Worm (Caenorhabditis elegans) whole organism, L4 larva: ENCODE data around the gene K11G12.6.
A peak's percentile ranks its signal among the peaks of the same experiment; 100 is the strongest.

ENCODE experiments used
- D1046.2 ChIP-seq: fragments of 200-800 bp; sonication (Bioruptor generic); IDR thresholded peaks from 2 replicates; pipeline ENCODE4 v1.3.6; 2022; ENCODE audit warnings: missing genetic modification characterization, missing compliant biosample characterization
- Y48G9A.11 ChIP-seq: fragments of 200-800 bp; sonication (Bioruptor generic); IDR thresholded peaks from 2 replicates; pipeline ENCODE4 v1.3.6; 2022; ENCODE audit warnings: missing genetic modification reagents, missing genetic modification characterization, missing compliant biosample characterization
- aha-1 ChIP-seq: fragments of 150-350 bp; peaks from one replicate; lab custom pipeline; 2014; ENCODE audit warnings: missing biosample characterization, missing genetic modification characterization
- arid-1 ChIP-seq: fragments of 200-800 bp; sonication (Bioruptor generic); conservative IDR thresholded peaks from 2 replicates; pipeline ENCODE4 v1.3.6; 2022; ENCODE audit warnings: missing genetic modification reagents, missing genetic modification characterization, missing compliant biosample characterization
- ceh-20 ChIP-seq: fragments of 200-800 bp; sonication (Bioruptor generic); IDR thresholded peaks from 2 replicates; pipeline ENCODE4 v1.3.6; 2022; ENCODE audit warnings: missing genetic modification reagents, missing genetic modification characterization, missing compliant biosample characterization
- ceh-44 ChIP-seq: fragments of 200-800 bp; sonication (Bioruptor generic); IDR thresholded peaks from 2 replicates; pipeline ENCODE4 v1.3.6; 2022; ENCODE audit warnings: missing genetic modification reagents, missing genetic modification characterization, missing compliant biosample characterization
- daf-8 ChIP-seq: fragments of 200-800 bp; sonication (Bioruptor generic); IDR thresholded peaks from 2 replicates; pipeline ENCODE4 v1.3.6; 2022; ENCODE audit warnings: missing genetic modification characterization, missing compliant biosample characterization
- dpl-1 ChIP-seq: fragments of 150-350 bp; optimal IDR thresholded peaks from 2 replicates; lab custom pipeline; 2014; ENCODE audit warnings: missing biosample characterization, missing genetic modification reagents, missing genetic modification characterization
- duxl-1 ChIP-seq: sonication (generic microtip); optimal IDR thresholded peaks from 2 replicates; lab custom pipeline; 2016; ENCODE audit warnings: mild to moderate bottlenecking, missing genetic modification characterization, moderate library complexity, missing compliant biosample characterization; ENCODE audit not compliant: poor library complexity
- dve-1 ChIP-seq: sonication (generic microtip); optimal IDR thresholded peaks from 2 replicates; lab custom pipeline; 2017; ENCODE audit warnings: antibody characterized with exemption, mild to moderate bottlenecking, missing genetic modification characterization, missing compliant biosample characterization; ENCODE audit not compliant: insufficient read depth
- fkh-10 ChIP-seq: fragments of 150-350 bp; optimal IDR thresholded peaks from 2 replicates; lab custom pipeline; 2014; ENCODE audit warnings: missing biosample characterization, missing genetic modification reagents, missing genetic modification characterization
- fos-1 ChIP-seq: fragments of 150-350 bp; optimal IDR thresholded peaks from 2 replicates; lab custom pipeline; 2014; ENCODE audit warnings: missing biosample characterization, missing genetic modification characterization
- lin-1 ChIP-seq: fragments of 200-800 bp; sonication (Bioruptor generic); IDR thresholded peaks from 2 replicates; pipeline ENCODE4 v1.3.6; 2022; ENCODE audit warnings: missing genetic modification reagents, missing genetic modification characterization, missing compliant biosample characterization
- lsy-2 ChIP-seq, 2 experiments: fragments of 150-350 bp in 1 of 2; sonication (generic microtip) in 1 of 2; optimal IDR thresholded peaks; 2 replicates each; lab custom pipeline; 2014 to 2017; ENCODE audit warnings: missing biosample characterization in 2 of 2, missing genetic modification characterization in 2 of 2
- nhr-237 ChIP-seq: sonication (generic microtip); optimal IDR thresholded peaks from 2 replicates; lab custom pipeline; 2017; ENCODE audit warnings: missing biosample characterization, missing genetic modification characterization
- sdz-12 ChIP-seq: fragments of 200-800 bp; sonication (Bioruptor generic); optimal IDR thresholded peaks from 2 replicates; lab custom pipeline; 2018; ENCODE audit warnings: mild to moderate bottlenecking, missing genetic modification characterization, missing compliant biosample characterization
- unc-62 ChIP-seq, 3 experiments: fragments of 150-350 bp in 1 of 3; sonication (generic microtip); optimal IDR thresholded peaks in 2 of 3; peaks in 1 of 3; 1 replicate in 1 of 3; 2 replicates in 2 of 3; lab custom pipeline; 2014 to 2017; ENCODE audit warnings: missing biosample characterization in 3 of 3, missing genetic modification characterization in 3 of 3, missing genetic modification reagents in 3 of 3, missing genotype in 1 of 3
- vab-7 ChIP-seq: fragments of 200-800 bp; sonication (Bioruptor generic); IDR thresholded peaks from 2 replicates; pipeline ENCODE4 v1.3.6; 2022; ENCODE audit warnings: missing genetic modification reagents, missing genetic modification characterization, missing compliant biosample characterization
- zip-2 ChIP-seq: fragments of 150-350 bp; optimal IDR thresholded peaks from 2 replicates; lab custom pipeline; 2014; ENCODE audit warnings: missing biosample characterization, missing genetic modification characterization

The K11G12.6 gene

ce11 chrX:6689985-6690384 is 39.5 kb downstream of the K11G12.6 start, which contains the start of gene F38B6.6:
TSS of gene F38B6.6 (minus strand) at chrX:6690085.
- TF ChIP-seq dpl-1 (no peak), daf-8 (GFP tag; lab: Robert Waterston, UW) (no peak), lsy-2 (tag; optimal IDR thresholded peaks at IDR 0.05; lab: Kevin White, UChicago) (no peak), fkh-10 (GFP tag; lab: Kevin White, UChicago) (peak; percentile 11), lin-1 (GFP tag; lab: Robert Waterston, UW) (no peak), sdz-12 (no peak), arid-1 (GFP tag; lab: Robert Waterston, UW) (no peak)

DNA sequence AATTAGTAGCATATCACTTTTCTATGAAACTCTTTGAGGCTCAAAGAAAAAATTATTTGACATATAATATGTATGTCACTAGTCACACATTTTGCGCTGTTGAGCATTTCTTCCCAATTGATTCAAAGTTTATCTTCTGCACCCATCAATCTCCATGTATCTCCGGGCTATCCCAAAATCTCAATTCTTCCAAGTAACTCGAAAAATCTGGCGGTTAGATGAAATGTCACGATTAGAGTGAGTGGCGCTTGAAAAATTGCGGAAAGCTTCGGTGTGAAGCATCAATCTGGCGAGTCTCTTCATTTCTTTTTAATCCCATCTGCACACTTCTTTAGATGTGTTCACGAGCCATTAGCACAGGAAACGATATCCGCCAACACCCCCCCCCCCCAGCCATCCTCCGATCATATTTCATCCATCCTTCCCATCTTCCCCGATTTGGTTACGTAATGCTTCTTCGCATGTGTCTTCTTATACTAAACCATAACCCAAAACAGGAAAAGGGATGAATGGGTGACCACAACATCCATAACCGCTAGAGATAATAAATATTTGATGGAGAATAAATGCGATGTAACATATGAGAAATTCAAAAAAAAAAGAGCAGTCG is 40.4 kb downstream of the K11G12.6 start:
- TF ChIP-seq aha-1 (tag; lab: Kevin White, UChicago) (peak; percentile 63), zip-2 (tag; lab: Kevin White, UChicago) (no peak), ceh-20 (GFP tag; lab: Robert Waterston, UW) (0 out of 2 replicates have a peak, but pooled peaks have one; percentile 16), unc-62 (GFP tag; optimal IDR thresholded peaks at IDR 0.05 in 1 of 2; lab: Kevin White, UChicago) (peak in 1 of 2 experiments; percentile 89), unc-62 (tag; optimal IDR thresholded peaks at IDR 0.05; lab: Kevin White, UChicago) (no peak)

DNA sequence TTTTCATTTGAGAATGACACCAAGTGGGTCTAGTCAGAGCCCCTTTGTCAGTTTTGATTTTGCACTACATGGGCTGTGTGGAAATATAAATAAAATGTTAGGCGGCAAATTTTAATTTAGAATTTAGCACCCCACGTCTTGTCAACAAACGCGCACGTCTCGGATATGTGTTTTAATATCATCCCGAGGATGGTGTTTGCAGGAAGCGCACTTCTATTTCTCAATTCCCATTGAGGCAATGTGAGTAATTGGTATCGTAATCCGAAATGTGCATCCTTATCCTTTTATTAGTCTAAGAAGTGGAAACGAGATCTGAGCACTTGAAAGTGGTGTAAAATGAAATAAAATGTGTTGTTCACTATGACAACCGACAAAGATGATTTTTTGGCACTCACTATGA is 41.7 kb downstream of the K11G12.6 start:
- TF ChIP-seq vab-7 (GFP tag; lab: Robert Waterston, UW) (no peak), aha-1 (tag; lab: Kevin White, UChicago) (peak; percentile 66)

- TF ChIP-seq unc-62 (GFP tag; optimal IDR thresholded peaks at IDR 0.05 in 1 of 2; lab: Kevin White, UChicago) (peak in 1 of 2 experiments; percentile 90), unc-62 (tag; optimal IDR thresholded peaks at IDR 0.05; lab: Kevin White, UChicago) (no peak), nhr-237 (tag; lab: Kevin White, UChicago) (no peak), fos-1 (tag; lab: Kevin White, UChicago) (no peak), dve-1 (tag; lab: Kevin White, UChicago) (no peak), duxl-1 (tag; lab: Kevin White, UChicago) (no peak), ceh-44 (GFP tag; lab: Robert Waterston, UW) (no peak), D1046.2 (GFP tag; lab: Robert Waterston, UW) (no peak)
These were observed 42.1 kb downstream of the K11G12.6 start for ce11 chrX:6687345-6687744.

DNA sequence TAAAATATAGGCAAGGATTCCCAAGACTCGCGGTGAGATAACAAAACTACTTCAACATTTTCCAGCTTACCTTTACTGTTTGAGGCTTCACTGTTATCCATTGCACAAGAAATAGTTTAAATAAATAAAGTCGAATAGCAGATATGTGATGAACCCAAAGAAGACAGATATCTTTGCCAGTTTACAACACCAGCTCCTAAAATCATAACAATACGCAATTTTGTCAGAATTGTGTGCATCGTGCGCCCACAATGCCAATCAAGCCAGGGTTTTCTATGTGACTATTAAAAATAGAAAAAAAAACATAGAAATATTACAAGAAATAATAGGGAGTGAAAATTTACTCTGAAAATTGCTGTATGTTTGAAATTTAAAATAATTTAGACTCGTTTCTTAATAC is 46.8 kb downstream of the K11G12.6 start, which contains the start of gene F38B6.8:
Gene F38B6.8, minus strand, starts transcription at position 101 of the 400 bp plus-strand sequence.
- peak in 1 of 2 experiments; percentile 13 for TF ChIP-seq unc-62 (GFP tag; optimal IDR thresholded peaks at IDR 0.05 in 1 of 2; lab: Kevin White, UChicago)
- no peak for TF ChIP-seq unc-62 (tag; optimal IDR thresholded peaks at IDR 0.05; lab: Kevin White, UChicago)
- TF ChIP-seq Y48G9A.11 (GFP tag; lab: Robert Waterston, UW), result no peak
- TF ChIP-seq, all 104 proteins: peak for 1
